Worm (Caenorhabditis elegans) whole organism, young adult: ENCODE measurements around the gene D1086.3.

Experiments
- F33H1.4 ChIP-seq: fragments of 200-800 bp; sonication (Bioruptor generic); IDR thresholded peaks from 2 replicates; pipeline ENCODE4 v1.3.6; 2022; ENCODE audit warnings: missing genetic modification reagents, missing genetic modification characterization, missing compliant biosample characterization
- F49E8.2 ChIP-seq: sonication (generic microtip); optimal IDR thresholded peaks from 3 replicates; lab custom pipeline; 2017; ENCODE audit warnings: missing genetic modification characterization, mild to moderate bottlenecking, missing compliant biosample characterization, antibody characterized with exemption, moderate library complexity; ENCODE audit not compliant: insufficient read depth
- F57C9.4 ChIP-seq: sonication (generic microtip); optimal IDR thresholded peaks from 2 replicates; lab custom pipeline; 2017; ENCODE audit warnings: mild to moderate bottlenecking, missing genetic modification characterization, missing compliant biosample characterization
- K11D2.4 ChIP-seq: fragments of 200-800 bp; sonication (Bioruptor generic); IDR thresholded peaks from 2 replicates; pipeline ENCODE4 v1.3.6; 2022; ENCODE audit warnings: missing genetic modification reagents, missing genetic modification characterization, missing compliant biosample characterization
- K12H6.12 ChIP-seq: fragments of 200-800 bp; sonication (Bioruptor generic); optimal IDR thresholded peaks from 2 replicates; lab custom pipeline; 2018; ENCODE audit warnings: mild to moderate bottlenecking, missing genetic modification characterization, missing compliant biosample characterization
- akir-1 ChIP-seq: fragments of 200-800 bp; sonication (Bioruptor generic); optimal IDR thresholded peaks from 2 replicates; lab custom pipeline; 2018; ENCODE audit warnings: mild to moderate bottlenecking, missing genetic modification characterization, moderate library complexity, missing compliant biosample characterization
- aptf-2 ChIP-seq: fragments of 200-800 bp; sonication (Bioruptor generic); conservative IDR thresholded peaks from 2 replicates; pipeline ENCODE4 v1.3.6; 2022; ENCODE audit warnings: missing genetic modification reagents, missing genetic modification characterization, missing compliant biosample characterization
- aptf-3 ChIP-seq: fragments of 200-800 bp; sonication (Bioruptor generic); IDR thresholded peaks from 2 replicates; pipeline ENCODE4 v1.3.6; 2022; ENCODE audit warnings: missing genetic modification characterization, missing compliant biosample characterization
- atf-7 ChIP-seq: sonication (generic microtip); optimal IDR thresholded peaks from 2 replicates; lab custom pipeline; 2017; ENCODE audit warnings: mild to moderate bottlenecking, missing genetic modification characterization, missing compliant biosample characterization
- athp-1 ChIP-seq: sonication (generic microtip); optimal IDR thresholded peaks from 2 replicates; lab custom pipeline; 2017; ENCODE audit warnings: mild to moderate bottlenecking, missing genetic modification characterization, missing compliant biosample characterization
- attf-3 ChIP-seq: fragments of 200-800 bp; sonication (Bioruptor generic); conservative IDR thresholded peaks from 2 replicates; pipeline ENCODE4 v1.3.6; 2022; ENCODE audit warnings: missing genetic modification reagents, missing genetic modification characterization, missing compliant biosample characterization
- bed-2 ChIP-seq: fragments of 200-800 bp; sonication (Bioruptor generic); IDR thresholded peaks from 2 replicates; pipeline ENCODE4 v1.3.6; 2022; ENCODE audit warnings: missing genetic modification reagents, missing genetic modification characterization, missing compliant biosample characterization
- ccch-3 ChIP-seq: fragments of 200-800 bp; sonication (Bioruptor generic); optimal IDR thresholded peaks from 2 replicates; lab custom pipeline; 2018; ENCODE audit warnings: mild to moderate bottlenecking, missing genetic modification characterization, missing compliant biosample characterization
- cebp-1 ChIP-seq, 2 experiments: fragments of 200-800 bp in 1 of 2; sonication (Bioruptor generic) in 1 of 2; sonication (generic microtip) in 1 of 2; IDR thresholded peaks in 1 of 2; optimal IDR thresholded peaks in 1 of 2; 2 replicates each; pipeline versions ENCODE4 v1.3.6 to Lab custom; 2017 to 2022; ENCODE audit warnings: missing compliant biosample characterization in 2 of 2, missing genetic modification characterization in 2 of 2, mild to moderate bottlenecking in 1 of 2, missing genetic modification reagents in 1 of 2, moderate library complexity in 1 of 2
- cebp-2 ChIP-seq: fragments of 200-800 bp; sonication (Bioruptor generic); IDR thresholded peaks from 2 replicates; pipeline ENCODE4 v1.3.6; 2022; ENCODE audit warnings: missing genetic modification characterization, missing compliant biosample characterization
- dox-1 ChIP-seq: fragments of 200-800 bp; sonication (Bioruptor generic); IDR thresholded peaks from 2 replicates; pipeline ENCODE4 v1.3.6; 2022; ENCODE audit warnings: missing genetic modification reagents, missing genetic modification characterization, missing compliant biosample characterization
- dpl-1 ChIP-seq: fragments of 150-350 bp; optimal IDR thresholded peaks from 2 replicates; lab custom pipeline; 2014; ENCODE audit warnings: missing biosample characterization, missing genetic modification reagents, missing genetic modification characterization
- gei-17 ChIP-seq: fragments of 200-800 bp; sonication (Bioruptor generic); optimal IDR thresholded peaks from 2 replicates; lab custom pipeline; 2018; ENCODE audit warnings: mild to moderate bottlenecking, missing genetic modification characterization, missing compliant biosample characterization
- hlh-26 ChIP-seq: fragments of 200-800 bp; sonication (Bioruptor generic); conservative IDR thresholded peaks from 2 replicates; pipeline ENCODE4 v1.3.6; 2022; ENCODE audit warnings: missing genetic modification reagents, missing genetic modification characterization, missing compliant biosample characterization
- hmg-1.2 ChIP-seq: fragments of 200-800 bp; sonication (Bioruptor generic); IDR thresholded peaks from 2 replicates; pipeline ENCODE4 v1.3.6; 2022; ENCODE audit warnings: missing genetic modification reagents, missing genetic modification characterization, missing compliant biosample characterization
- hrde-1 ChIP-seq: sonication (generic microtip); optimal IDR thresholded peaks from 2 replicates; lab custom pipeline; 2016; ENCODE audit warnings: missing genetic modification characterization, mild to moderate bottlenecking, missing compliant biosample characterization, moderate library complexity, missing genotype, missing genetic modification reagents, borderline replicate concordance
- lag-1 ChIP-seq: fragments of 200-800 bp; sonication (Bioruptor generic); IDR thresholded peaks from 2 replicates; pipeline ENCODE4 v1.3.6; 2022; ENCODE audit warnings: missing genetic modification reagents, missing genetic modification characterization, missing compliant biosample characterization
- let-526 ChIP-seq: fragments of 200-800 bp; sonication (Bioruptor generic); IDR thresholded peaks from 2 replicates; pipeline ENCODE4 v1.3.6; 2022; ENCODE audit warnings: missing genetic modification reagents, missing genetic modification characterization, missing compliant biosample characterization
- lin-40 ChIP-seq: sonication (generic microtip); optimal IDR thresholded peaks from 2 replicates; lab custom pipeline; 2016; ENCODE audit warnings: missing genetic modification characterization, mild to moderate bottlenecking, missing compliant biosample characterization, missing genotype, missing genetic modification reagents
- lin-54 ChIP-seq: fragments of 200-800 bp; sonication (Bioruptor generic); optimal IDR thresholded peaks from 2 replicates; lab custom pipeline; 2018; ENCODE audit warnings: mild to moderate bottlenecking, missing genetic modification characterization, missing compliant biosample characterization
- lsl-1 ChIP-seq: fragments of 200-800 bp; sonication (Bioruptor generic); optimal IDR thresholded peaks from 2 replicates; lab custom pipeline; 2018; ENCODE audit warnings: mild to moderate bottlenecking, missing genetic modification characterization, moderate library complexity, missing compliant biosample characterization
- lsy-27 ChIP-seq: sonication (generic microtip); optimal IDR thresholded peaks from 2 replicates; lab custom pipeline; 2017; ENCODE audit warnings: missing genetic modification characterization, mild to moderate bottlenecking, missing compliant biosample characterization, antibody characterized with exemption, missing genotype, borderline replicate concordance; ENCODE audit not compliant: insufficient read depth
- mxl-1 ChIP-seq: sonication (generic microtip); optimal IDR thresholded peaks from 2 replicates; lab custom pipeline; 2016; ENCODE audit warnings: missing genetic modification characterization, missing compliant biosample characterization
- nfyb-1 ChIP-seq: fragments of 200-800 bp; sonication (Bioruptor generic); IDR thresholded peaks from 2 replicates; pipeline ENCODE4 v1.3.6; 2022; ENCODE audit warnings: missing genetic modification reagents, missing genetic modification characterization, missing compliant biosample characterization
- nhr-80 ChIP-seq: sonication (generic microtip); optimal IDR thresholded peaks from 2 replicates; lab custom pipeline; 2016; ENCODE audit warnings: missing genetic modification characterization, missing compliant biosample characterization
- pbrm-1 ChIP-seq: fragments of 200-800 bp; sonication (Bioruptor generic); IDR thresholded peaks from 2 replicates; pipeline ENCODE4 v1.3.6; 2022; ENCODE audit warnings: missing genetic modification reagents, missing genetic modification characterization, missing compliant biosample characterization
- sea-2 ChIP-seq: fragments of 200-800 bp; sonication (Bioruptor generic); IDR thresholded peaks from 2 replicates; pipeline ENCODE4 v1.3.6; 2022; ENCODE audit warnings: missing genetic modification characterization, missing compliant biosample characterization
- snpc-3.4 ChIP-seq: sonication (generic microtip); optimal IDR thresholded peaks from 2 replicates; lab custom pipeline; 2017; ENCODE audit warnings: missing genetic modification characterization, mild to moderate bottlenecking, missing compliant biosample characterization, antibody characterized with exemption, moderate library complexity, missing genotype, missing genetic modification reagents
- snpc-4 ChIP-seq, 5 experiments: fragments of 150-350 bp in 1 of 5; sonication (generic microtip) in 4 of 5; optimal IDR thresholded peaks; 2 replicates each; lab custom pipeline; 2014 to 2018; ENCODE audit warnings: missing genetic modification characterization in 5 of 5, missing biosample characterization in 3 of 5, antibody characterized with exemption in 2 of 5, mild to moderate bottlenecking in 2 of 5, missing compliant biosample characterization in 2 of 5, missing genotype in 2 of 5, moderate library complexity in 2 of 5, missing genetic modification reagents in 1 of 5
- tbp1 ChIP-seq: fragments of 200-800 bp; sonication (Bioruptor generic); optimal IDR thresholded peaks from 2 replicates; lab custom pipeline; 2018; ENCODE audit warnings: mild to moderate bottlenecking, missing genetic modification characterization, missing compliant biosample characterization
- unc-130 ChIP-seq: sonication (generic microtip); optimal IDR thresholded peaks from 2 replicates; lab custom pipeline; 2016; ENCODE audit warnings: missing genetic modification reagents, missing genetic modification characterization, missing compliant biosample characterization
- unc-62 ChIP-seq: fragments of 150-350 bp; optimal IDR thresholded peaks from 2 replicates; lab custom pipeline; 2014; ENCODE audit warnings: missing biosample characterization, missing genetic modification reagents, missing genetic modification characterization
- xnd-1 ChIP-seq: sonication (generic microtip); optimal IDR thresholded peaks from 2 replicates; lab custom pipeline; 2016; ENCODE audit warnings: missing genotype, missing genetic modification reagents, missing genetic modification characterization, missing compliant biosample characterization
- zfh-2 ChIP-seq: fragments of 200-800 bp; sonication (Bioruptor generic); conservative IDR thresholded peaks from 2 replicates; pipeline ENCODE4 v1.3.6; 2022; ENCODE audit warnings: missing genetic modification reagents, missing genetic modification characterization, missing compliant biosample characterization
- ztf-6 ChIP-seq: fragments of 200-800 bp; sonication (Bioruptor generic); IDR thresholded peaks from 2 replicates; pipeline ENCODE4 v1.3.6; 2022; ENCODE audit warnings: missing genetic modification reagents, missing genetic modification characterization, missing compliant biosample characterization

Gene D1086.3

DNA sequence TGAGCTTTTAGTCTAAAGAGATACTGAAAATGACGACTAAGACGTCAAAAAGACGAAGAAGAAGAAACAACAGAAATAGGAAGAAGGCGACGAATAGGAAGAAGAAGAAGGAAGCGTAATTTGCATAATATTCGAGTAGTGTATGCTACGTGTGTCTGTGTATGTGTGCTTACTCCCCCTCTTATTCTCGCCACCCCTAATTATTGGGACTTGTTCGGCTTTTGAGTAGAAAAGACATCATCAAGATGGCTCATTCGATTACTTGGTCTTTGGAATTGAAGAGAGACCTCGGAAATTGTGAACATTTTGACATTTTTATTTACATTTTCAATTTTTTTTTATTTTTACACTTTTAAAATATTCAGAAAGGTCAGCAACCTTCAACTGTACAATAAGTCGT is 37.6 kb downstream of the D1086.3 start:
- no peak for TF ChIP-seq xnd-1 (tag; lab: Kevin White, UChicago)
- TF ChIP-seq mxl-1 (tag; lab: Kevin White, UChicago): no peak
- TF ChIP-seq lsy-27 (tag; lab: Kevin White, UChicago): no peak
- no peak for TF ChIP-seq athp-1 (tag; lab: Kevin White, UChicago)
- no peak for TF ChIP-seq snpc-3.4 (tag; lab: Kevin White, UChicago)
- no peak for TF ChIP-seq attf-3
- no peak for TF ChIP-seq pbrm-1 (GFP tag; lab: Robert Waterston, UW)
- no peak for TF ChIP-seq F49E8.2 (tag; lab: Kevin White, UChicago)

DNA sequence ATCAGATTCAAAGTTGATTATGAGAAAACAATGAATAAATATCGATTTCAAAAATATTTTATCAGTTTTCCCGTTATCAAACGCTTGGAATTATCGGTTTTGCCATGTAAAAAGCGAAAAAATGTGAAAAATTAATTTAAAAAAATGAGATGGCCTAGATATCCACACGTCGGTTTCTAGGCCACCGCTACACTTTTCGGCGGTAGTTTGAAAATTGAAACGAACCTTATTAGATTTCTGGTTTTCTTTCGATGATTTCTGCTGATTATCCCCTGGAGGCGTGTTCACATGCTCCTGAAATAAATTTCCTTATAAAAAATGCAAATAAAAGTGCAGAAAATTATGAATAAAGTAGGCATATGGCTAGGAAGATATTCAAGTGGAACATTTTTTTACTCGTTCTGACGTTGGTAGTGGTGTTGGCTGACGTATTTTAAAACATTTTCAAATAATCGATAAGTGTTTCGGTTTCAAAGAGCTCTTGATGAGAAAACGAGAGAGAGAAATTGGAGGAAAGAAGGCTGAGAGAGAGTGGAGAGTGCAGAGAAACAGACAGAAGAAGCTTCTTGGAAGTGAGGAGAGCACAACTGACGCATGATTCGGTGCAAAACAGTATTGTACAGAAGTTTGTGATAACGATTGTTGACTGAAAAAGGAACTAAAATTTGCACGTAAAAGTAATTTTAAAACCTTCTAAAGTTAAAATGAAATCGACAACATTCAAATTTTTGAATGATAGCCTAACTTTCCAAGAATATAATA is 40.6 kb downstream of the D1086.3 start:
- TF ChIP-seq dox-1 (GFP tag; lab: Robert Waterston, UW): no peak
- no peak for TF ChIP-seq ztf-6 (GFP tag; lab: Robert Waterston, UW)
- TF ChIP-seq cebp-2 (GFP tag; lab: Robert Waterston, UW): no peak
- TF ChIP-seq let-526 (GFP tag; lab: Robert Waterston, UW): no peak
- TF ChIP-seq akir-1: no peak
- TF ChIP-seq K11D2.4 (GFP tag; lab: Robert Waterston, UW): no peak
- peak; percentile 65 for TF ChIP-seq lin-54
- no peak for TF ChIP-seq aptf-2
- TF ChIP-seq nhr-80 (tag; lab: Kevin White, UChicago): no peak
- no peak for TF ChIP-seq F57C9.4 (tag; lab: Kevin White, UChicago)
- TF ChIP-seq hrde-1 (tag; lab: Kevin White, UChicago): no peak
- TF ChIP-seq lag-1 (GFP tag; lab: Robert Waterston, UW): no peak
- peak; percentile 4 for TF ChIP-seq dpl-1 (GFP tag; lab: Kevin White, UChicago)
- TF ChIP-seq gei-17 (GFP tag; lab: Kevin White, UChicago): no peak
- 0 out of 2 replicates have a peak, but pooled peaks have one; percentile 17 for TF ChIP-seq hmg-1.2
- TF ChIP-seq lsl-1 (GFP tag; lab: Kevin White, UChicago): peak; percentile 17
- TF ChIP-seq F33H1.4 (GFP tag; lab: Robert Waterston, UW): no peak
- no peak for TF ChIP-seq unc-130 (GFP tag; lab: Kevin White, UChicago)
- TF ChIP-seq sea-2 (GFP tag; lab: Robert Waterston, UW): no peak

DNA sequence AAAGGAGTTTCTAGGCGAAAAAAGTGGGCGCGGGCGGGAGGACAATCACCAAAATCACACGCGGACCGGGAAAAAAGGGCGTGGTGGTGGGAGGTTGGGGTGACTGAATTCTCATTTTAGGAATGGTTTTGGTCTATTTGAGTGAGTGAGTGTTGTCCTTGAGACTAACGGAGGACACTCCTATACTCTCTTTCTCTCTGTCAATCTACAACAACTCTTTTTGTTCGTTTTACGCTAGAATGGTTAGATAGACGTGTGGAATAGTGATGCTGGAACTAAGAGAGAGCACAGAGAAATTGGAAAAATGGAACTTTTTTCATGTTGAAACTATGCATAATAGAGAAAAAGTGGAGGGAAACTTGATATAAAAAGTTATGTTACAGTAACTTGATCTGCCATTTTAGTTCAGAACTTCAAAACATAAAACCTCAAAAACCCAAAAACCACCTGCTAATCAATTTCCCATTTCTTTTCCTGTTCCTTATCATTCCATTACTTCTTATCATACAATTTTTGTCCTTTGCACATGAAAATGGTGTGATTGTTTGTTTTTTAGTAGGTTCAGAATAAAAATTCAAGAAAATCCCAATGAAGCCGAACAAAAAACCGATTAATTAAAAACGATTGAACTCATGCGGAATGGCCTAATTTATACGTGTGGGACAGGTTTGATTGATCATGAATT is 42.3 kb downstream of the D1086.3 start:
- TF ChIP-seq nhr-80 (tag; lab: Kevin White, UChicago) (peak; percentile 39), bed-2 (no peak)

DNA sequence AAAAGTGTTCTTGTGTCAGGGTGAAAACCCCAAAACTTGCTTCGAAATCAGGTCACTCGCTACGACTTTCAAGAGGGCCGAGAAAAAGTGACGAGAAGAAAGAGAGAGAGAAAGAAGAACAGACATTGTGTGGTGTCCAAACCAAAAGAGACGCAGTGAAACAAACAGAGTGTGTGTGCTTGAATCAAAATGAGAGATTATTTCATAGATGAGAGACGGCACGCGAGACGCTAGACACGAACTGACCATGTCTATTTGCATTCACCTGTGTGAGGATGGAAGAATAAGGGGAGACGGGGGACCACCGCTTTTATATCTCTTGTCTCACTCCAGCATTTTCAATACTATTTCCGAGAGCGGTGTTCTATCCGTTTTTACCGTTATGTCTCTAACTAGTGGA is 43.6 kb downstream of the D1086.3 start:
- TF ChIP-seq hlh-26 (no peak), dox-1 (GFP tag; lab: Robert Waterston, UW) (peak; percentile 30; the same call in 1 of the 2 replicates), unc-62 (peak; percentile 24), ccch-3 (GFP tag; lab: Kevin White, UChicago) (no peak), tbp1 (GFP tag; lab: Kevin White, UChicago) (peak; percentile 1), nhr-80 (tag; lab: Kevin White, UChicago) (peak; percentile 58), K12H6.12 (tag; lab: Kevin White, UChicago) (peak; percentile 22), zfh-2 (GFP tag; lab: Robert Waterston, UW) (0 out of 2 replicates have a peak, but pooled peaks have one; percentile 5), atf-7 (tag; lab: Kevin White, UChicago) (peak; percentile 3), nfyb-1 (GFP tag; lab: Robert Waterston, UW) (peak; percentile 14; the same call in 1 of the 2 replicates), snpc-4 (GFP tag; optimal IDR thresholded peaks at IDR 0.05; lab: Kevin White, UChicago) (no peak), snpc-4 (tag; optimal IDR thresholded peaks at IDR 0.05; lab: Kevin White, UChicago) (peak in 1 of 4 experiments; percentile 8), snpc-3.4 (tag; lab: Kevin White, UChicago) (no peak), aptf-3 (GFP tag; lab: Robert Waterston, UW) (no peak), cebp-1 (GFP tag; IDR thresholded peaks at IDR 0.05; lab: Robert Waterston, UW) (no peak), cebp-1 (tag; optimal IDR thresholded peaks at IDR 0.05; lab: Kevin White, UChicago) (peak; percentile 62), lin-40 (tag; lab: Kevin White, UChicago) (peak; percentile 63)
